Worm (Caenorhabditis elegans) whole organism, L4/young adult: ENCODE measurements around the gene T07H3.8.

Experiments
- W03F9.2 ChIP-seq: fragments of 150-350 bp; optimal IDR thresholded peaks from 2 replicates; lab custom pipeline; 2014; ENCODE audit warnings: missing biosample characterization, missing genetic modification characterization
- dao-5 ChIP-seq: sonication (generic microtip); optimal IDR thresholded peaks from 2 replicates; lab custom pipeline; 2016; ENCODE audit warnings: missing genotype, missing genetic modification characterization, moderate library complexity, missing compliant biosample characterization
- him-1 ChIP-seq: sonication (generic microtip); optimal IDR thresholded peaks from 2 replicates; lab custom pipeline; 2016; ENCODE audit warnings: missing genotype, missing genetic modification reagents, missing genetic modification characterization, missing compliant biosample characterization

Gene T07H3.8

DNA sequence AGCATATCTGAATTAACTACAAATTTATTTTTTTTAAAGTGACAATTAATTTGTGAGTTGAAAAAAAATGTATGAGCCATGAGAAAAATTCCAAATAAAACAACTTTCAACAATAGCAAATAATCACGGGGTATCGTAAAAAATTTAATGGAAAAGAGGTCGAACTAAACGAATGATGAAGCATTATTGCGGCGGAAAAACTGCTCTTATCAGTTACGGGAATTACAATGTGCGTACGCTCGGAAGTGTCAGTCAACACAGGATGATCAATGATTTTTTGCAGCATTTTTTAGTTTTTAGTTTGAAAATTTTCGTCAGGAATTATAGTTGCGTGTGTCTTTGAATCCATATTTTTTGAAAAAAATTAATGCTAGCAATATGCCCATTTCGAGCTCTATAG is 9.6 kb upstream of the T07H3.8 start:
- TF ChIP-seq him-1 (no peak), dao-5 (no peak)

DNA sequence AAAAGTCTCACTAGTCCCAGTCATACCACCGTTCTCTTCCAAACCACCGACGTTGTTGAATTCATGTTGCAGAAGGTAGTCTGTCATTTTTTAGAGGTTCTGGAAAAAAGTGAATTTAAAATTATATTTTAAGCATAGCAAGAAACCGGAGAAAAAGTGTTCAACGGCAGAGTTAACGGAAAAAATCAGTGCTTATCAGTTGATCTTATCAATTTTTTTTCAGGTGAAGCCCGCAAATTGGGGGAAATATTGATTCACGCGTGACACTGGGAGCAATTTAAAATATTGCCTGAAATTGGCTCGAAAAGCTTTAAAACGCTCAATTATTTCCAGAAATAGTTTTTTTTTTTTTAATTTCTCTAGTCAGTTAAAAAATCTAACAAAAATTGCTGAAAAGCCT is 6.5 kb upstream of the T07H3.8 start, which contains the start of gene math-38:
Gene math-38 (minus strand): TSS at position 101 of the 400 bp plus-strand sequence.
- no peak for TF ChIP-seq dao-5
- no peak for TF ChIP-seq him-1
- TF ChIP-seq W03F9.2 (tag; lab: Kevin White, UChicago) = no peak

DNA sequence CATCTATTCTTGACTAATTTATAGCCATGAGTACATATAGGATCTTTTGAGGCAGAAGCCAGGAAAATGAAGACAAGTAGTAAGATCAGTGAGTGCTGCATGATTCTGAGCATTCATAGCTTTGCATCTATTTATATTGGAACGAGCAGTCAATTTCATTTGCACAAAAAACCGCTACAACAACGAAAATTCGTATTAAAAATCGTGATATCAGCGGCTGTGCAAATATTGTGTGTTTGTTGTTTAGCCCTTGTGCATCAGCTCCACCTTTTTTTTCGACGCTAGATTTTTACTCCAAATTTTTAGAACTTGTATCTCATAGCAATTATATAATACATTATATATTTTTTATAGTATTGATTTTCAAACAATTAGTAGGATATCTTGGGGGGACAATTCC is 2.3 kb upstream of the T07H3.8 start, which contains the start of gene clec-21:
Gene clec-21 (minus strand): TSS at position 101 of the 400 bp plus-strand sequence.
- no peak for TF ChIP-seq dao-5

DNA sequence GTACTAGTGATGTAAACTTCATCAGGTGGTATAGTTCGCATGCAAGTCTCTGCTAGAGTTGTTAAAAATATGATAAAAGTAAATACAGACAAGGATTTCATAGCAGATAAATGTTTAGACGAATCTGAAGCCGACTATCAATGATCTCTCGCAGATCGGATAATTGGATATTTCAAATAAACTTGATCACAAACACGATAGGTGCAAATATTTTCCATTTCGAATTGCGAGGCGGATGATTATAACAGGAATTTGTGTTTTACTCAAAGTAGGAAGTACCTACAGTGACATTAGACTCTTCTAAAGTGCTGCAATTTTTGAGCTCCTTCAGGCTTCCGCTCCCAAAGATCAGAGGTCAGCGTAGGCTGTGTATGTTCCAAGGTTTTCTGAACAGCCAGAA is 3.4 kb downstream of the T07H3.8 start, which contains the start of gene T07H3.7:
Gene T07H3.7 (minus strand): TSS at position 101 of the 400 bp plus-strand sequence.
- TF ChIP-seq dao-5 (no peak), W03F9.2 (tag; lab: Kevin White, UChicago) (no peak), him-1 (no peak)

DNA sequence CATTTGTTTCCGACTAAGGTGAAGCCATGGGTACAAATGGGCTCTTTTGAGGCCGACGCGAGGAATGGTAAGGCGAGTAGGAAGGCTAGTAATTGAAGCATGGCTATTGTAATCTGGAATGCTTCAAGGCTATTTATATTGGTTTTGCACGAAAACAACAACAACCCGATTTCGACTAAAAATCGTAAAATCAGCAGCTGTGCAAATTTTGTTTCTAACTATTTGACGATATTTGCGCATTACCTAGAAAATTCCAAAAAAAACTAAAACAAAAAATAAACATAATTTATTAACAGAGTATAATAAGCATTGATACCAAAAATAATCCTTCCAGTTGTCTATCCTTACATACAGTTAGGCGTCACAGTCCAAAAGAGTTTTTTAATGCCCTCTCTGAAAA is 8.7 kb downstream of the T07H3.8 start, which contains the start of gene clec-20:
Gene clec-20 (minus strand): TSS at position 101 of the 400 bp plus-strand sequence.
- TF ChIP-seq W03F9.2 (tag; lab: Kevin White, UChicago) (no peak), dao-5 (no peak), him-1 (no peak)

DNA sequence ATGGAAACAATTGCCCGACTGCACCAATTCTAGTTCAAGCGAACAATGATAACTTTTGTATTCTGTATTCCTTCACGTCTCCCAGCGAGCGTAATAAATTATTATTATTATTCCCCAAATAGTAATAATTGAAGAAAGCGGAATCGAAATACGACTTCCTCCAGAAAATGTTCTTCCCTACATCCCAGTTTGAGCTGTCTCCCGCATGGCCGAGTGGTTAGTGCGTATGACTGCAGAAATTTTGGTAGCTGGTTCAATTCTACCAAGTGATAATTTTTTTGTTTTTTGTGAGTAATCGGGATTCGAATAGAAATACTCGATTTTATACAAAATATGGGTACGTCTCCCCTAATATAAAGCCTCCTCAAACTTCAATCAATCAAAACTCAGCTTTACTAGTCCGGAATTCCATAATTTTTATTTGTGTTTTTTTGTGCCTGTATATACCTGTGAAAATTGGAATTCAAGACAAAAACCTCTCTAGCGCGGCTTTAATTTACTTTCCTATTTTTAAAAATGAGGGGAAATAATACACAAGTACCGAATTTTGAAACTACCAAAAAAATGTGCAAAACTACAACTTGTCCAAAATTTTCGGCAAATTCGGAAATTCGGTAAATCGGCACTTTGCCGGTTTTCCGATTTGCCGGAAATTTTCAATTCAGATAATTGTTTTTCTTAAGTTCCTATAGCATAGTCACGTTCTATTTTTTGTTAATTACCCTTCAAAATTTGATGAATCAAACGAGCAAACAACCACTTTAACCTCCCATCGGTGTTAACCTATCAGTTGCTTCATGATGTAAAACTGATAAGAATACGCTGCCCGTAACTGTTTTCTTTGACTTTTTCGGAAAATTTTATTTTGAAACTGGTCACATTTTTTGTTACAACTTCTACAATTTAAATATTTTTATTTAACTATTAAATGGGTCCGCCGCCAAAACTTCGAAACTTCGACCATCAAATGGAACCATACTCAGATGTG is 11.0 kb downstream of the T07H3.8 start, which contains the start of gene bath-46:
Gene bath-46 (plus strand): TSS at position 806 of the 988 bp plus-strand sequence.
- TF ChIP-seq him-1 (no peak), W03F9.2 (tag; lab: Kevin White, UChicago) (no peak), dao-5 (no peak)

DNA sequence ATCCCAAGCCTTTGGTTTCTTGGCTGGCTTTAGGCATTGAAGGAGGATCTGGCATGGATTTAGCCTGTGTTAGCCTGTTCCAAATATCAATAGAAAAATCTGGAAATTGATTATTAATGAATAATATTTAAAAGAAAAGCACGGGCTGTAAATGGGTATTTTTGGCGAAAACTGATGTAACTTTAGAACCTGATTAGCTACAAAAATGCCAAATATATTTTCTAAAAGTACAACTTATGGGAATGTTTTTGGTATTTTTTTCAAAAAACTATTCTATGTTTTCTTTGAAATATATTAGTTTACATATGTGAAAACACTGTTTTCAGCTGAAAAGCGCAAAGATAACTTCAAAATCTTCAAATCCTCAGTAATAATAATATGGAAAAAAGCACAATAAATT is 14.3 kb downstream of the T07H3.8 start, which contains the start of gene bath-26:
Gene bath-26 (minus strand): TSS at position 101 of the 400 bp plus-strand sequence.
- no peak for TF ChIP-seq him-1
- no peak for TF ChIP-seq W03F9.2 (tag; lab: Kevin White, UChicago)
- TF ChIP-seq dao-5 = no peak

DNA sequence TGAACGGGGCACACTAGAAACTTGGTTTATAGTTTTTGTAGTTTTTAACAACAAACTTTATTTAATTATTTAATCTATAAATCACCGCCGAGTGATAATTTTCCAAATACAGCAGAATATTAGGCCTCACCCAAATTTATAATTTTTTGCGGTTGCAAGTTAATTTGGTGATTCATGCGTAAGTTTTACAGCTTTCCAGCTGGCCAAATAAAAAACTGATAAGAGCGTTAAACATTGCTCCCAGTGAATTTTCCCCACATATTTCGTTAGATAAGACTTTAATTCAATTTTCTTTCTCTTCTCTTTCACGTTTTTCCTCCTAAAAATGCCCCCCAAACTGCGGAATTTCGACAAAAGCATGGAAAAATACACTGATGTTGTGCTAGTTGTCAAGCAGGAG is 15.1 kb downstream of the T07H3.8 start, which contains the start of gene bath-47:
Gene bath-47 (plus strand): TSS at position 305 of the 400 bp plus-strand sequence.
- TF ChIP-seq W03F9.2 (tag; lab: Kevin White, UChicago) (no peak), him-1 (no peak), dao-5 (no peak)

DNA sequence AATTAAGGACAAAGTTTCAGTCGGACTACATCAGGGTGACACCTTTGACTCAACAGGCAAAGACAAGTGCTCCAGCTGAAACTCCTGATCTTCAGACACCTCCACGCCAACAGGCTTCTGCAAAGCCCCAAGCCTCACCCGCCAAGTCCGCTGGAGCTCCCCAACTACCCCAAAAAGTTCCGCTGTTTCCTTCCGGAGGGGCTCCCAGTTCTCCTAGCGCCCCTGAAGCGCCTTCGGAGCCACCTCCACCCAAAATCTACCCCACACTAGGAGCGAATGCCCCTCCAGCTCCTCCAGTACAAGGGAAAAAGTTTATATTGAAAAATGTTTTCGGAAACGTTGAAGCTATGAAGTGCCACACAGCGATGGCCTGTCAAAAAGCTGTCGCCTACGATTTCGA is 16.6 kb downstream of the T07H3.8 start:
- TF ChIP-seq dao-5 (no peak), him-1 (no peak), W03F9.2 (tag; lab: Kevin White, UChicago) (no peak)

DNA sequence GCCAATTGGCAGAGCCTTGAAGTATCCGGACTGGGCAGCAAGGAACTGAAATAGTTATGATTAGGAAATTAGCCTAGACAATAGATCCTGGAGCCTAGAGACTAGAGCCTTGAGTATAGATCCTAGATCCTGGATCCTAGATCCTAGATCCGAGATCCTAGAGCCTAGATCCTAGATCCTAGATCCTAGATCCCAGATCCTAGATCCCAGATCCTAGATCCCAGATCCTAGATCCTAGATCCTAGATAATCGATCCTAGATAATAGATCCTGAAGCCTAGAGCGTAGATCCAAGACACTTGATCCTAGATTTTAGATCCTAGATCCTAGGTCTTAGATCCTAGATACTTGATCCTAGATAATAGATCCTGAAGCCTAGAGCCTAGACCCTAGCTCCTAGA is 18.6 kb downstream of the T07H3.8 start:
- TF ChIP-seq dao-5 = no peak
- TF ChIP-seq him-1 = no peak
- no peak for TF ChIP-seq W03F9.2 (tag; lab: Kevin White, UChicago)

DNA sequence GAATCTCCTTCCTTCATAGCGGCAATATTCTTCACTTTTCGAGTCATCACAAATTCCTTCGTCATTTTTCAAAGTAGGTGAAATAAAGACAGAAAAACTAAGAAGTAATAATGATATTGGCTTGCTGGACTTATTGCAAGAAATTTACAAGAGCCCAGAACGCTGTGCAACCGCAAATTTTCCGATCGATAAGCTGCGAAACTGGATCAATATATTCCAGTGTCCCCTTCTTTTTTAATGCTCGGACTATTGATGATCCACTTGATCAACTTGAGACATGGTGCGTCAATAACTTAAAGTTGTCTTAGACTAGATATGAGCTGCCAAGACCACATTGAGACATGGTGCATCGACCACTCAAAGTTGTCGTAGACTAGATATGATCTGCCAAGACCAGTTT is 19.7 kb downstream of the T07H3.8 start, which contains the start of gene bath-33:
Gene bath-33 (minus strand): TSS at position 101 of the 400 bp plus-strand sequence.
- TF ChIP-seq W03F9.2 (tag; lab: Kevin White, UChicago) = no peak
- no peak for TF ChIP-seq dao-5
- no peak for TF ChIP-seq him-1

DNA sequence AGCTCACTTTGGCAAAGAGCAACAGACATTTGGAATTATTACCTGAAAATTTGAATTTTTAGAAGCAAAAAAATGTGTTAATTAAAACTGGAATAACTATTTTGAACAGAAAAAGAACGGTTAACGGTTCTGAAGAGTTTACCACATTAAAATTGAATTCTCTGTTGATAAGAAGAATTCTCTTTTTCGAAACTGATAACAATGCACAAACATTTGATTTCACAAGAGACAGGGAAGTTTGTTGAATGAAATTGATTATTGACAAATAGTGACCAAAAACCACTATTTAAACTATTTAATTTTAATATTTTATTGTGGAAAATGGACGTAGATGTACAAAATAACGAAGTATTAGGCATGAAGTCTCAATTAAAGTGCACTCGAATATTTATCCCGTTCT is 21.2 kb downstream of the T07H3.8 start:
- TF ChIP-seq dao-5 = no peak

DNA sequence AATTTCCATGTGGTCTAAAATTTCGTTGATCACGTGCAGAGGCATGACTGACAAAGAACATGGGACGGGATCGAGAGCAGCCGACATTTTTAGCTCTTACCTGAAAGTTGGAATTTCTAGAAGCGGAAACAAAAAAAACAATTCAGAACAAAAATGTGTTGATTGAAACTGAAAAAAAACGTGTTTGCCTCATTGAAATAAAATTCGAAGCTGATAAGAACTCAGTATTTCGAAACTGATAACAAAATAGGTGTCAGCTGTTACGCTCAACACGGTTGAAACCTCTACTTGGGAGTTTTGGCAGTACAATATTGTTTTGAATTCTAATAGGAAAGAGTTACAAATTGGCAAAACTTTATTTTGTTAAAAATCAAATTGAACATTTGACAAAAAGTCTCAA is 22.5 kb downstream of the T07H3.8 start:
- no peak for TF ChIP-seq W03F9.2 (tag; lab: Kevin White, UChicago)
- TF ChIP-seq dao-5 = no peak
- no peak for TF ChIP-seq him-1

DNA sequence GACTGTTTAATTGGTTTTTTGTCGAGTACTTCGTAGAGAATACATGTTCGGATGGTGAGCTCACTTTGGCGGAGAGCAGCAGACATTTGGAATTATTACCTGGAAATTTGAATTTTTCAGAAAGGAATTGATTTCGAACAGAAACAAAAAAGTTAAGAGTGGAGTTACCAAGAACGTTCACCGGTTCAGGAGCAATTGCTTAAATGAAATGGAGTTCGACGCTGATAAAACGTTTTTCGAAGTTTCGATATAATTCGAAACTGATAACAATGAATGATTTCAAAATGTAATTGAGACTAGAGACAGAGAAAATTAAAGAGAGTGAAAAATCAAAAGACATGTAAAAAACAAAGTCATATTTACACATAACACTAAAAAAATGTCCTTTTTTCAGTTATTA is 24.2 kb downstream of the T07H3.8 start, which contains the start of gene fbxa-163:
Gene fbxa-163 (minus strand): TSS at position 101 of the 400 bp plus-strand sequence.
- TF ChIP-seq him-1 (no peak), W03F9.2 (tag; lab: Kevin White, UChicago) (no peak), dao-5 (no peak)

DNA sequence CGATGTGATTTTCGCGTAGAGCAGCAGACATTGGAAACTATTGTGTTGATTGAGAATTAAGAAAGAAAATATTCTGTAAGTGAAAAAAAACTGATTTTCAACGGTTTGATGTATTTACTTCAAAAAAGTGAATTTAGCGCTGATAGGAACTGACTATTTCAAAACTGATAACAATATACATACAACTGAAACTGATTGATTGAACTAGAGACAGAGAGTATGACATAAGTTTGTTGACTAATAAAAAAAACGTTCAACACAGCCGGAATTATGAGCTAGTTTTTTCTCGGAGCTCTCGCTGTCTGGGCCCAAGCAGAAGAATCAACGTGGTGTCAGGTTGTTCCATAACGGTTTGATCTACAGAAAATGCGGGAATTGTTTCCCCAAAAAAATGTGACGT is 27.6 kb downstream of the T07H3.8 start, which contains the start of gene fbxa-164:
Gene fbxa-164 (minus strand): TSS at position 101 of the 400 bp plus-strand sequence.
- TF ChIP-seq him-1 (no peak), dao-5 (no peak), W03F9.2 (tag; lab: Kevin White, UChicago) (no peak)
